Worm (Caenorhabditis elegans) whole organism, mixed stage, embryonic: ENCODE measurements around the gene M03F8.5.

ENCODE experiments used
- elt-1 ChIP-seq: sonication (generic microtip); optimal IDR thresholded peaks from 2 replicates; lab custom pipeline; 2017; ENCODE audit warnings: missing genetic modification characterization, mild to moderate bottlenecking, missing compliant biosample characterization, antibody characterized with exemption, moderate library complexity, borderline replicate concordance; ENCODE audit not compliant: insufficient read depth
- nhr-237 ChIP-seq: fragments of 150-350 bp; optimal IDR thresholded peaks from 2 replicates; lab custom pipeline; 2014; ENCODE audit warnings: missing biosample characterization, missing genetic modification characterization

ce11 chrV:5916862-5917261, 19.7 kb downstream of the M03F8.5 start:
- no peak for TF ChIP-seq nhr-237
- no peak for TF ChIP-seq elt-1 (tag; lab: Kevin White, UChicago)
